Worm (Caenorhabditis elegans) whole organism, L1 larva: ENCODE measurements around the gene kxd-1.

Source experiments
- ama-1 ChIP-seq: fragments of 150-350 bp; optimal IDR thresholded peaks from 2 replicates; lab custom pipeline; 2014
- blmp-1 ChIP-seq: fragments of 150-350 bp; optimal IDR thresholded peaks from 2 replicates; lab custom pipeline; 2014; ENCODE audit warnings: missing biosample characterization, missing genetic modification characterization
- efl-1 ChIP-seq, 4 experiments: fragments of 150-350 bp; optimal IDR thresholded peaks in 3 of 4; peaks in 1 of 4; 1 replicate in 1 of 4; 2 replicates in 3 of 4; lab custom pipeline; 2014; ENCODE audit warnings: missing biosample characterization in 2 of 4, missing genetic modification characterization in 2 of 4, missing genetic modification reagents in 2 of 4
- egl-13 ChIP-seq: sonication (generic microtip); optimal IDR thresholded peaks from 2 replicates; lab custom pipeline; 2016; ENCODE audit warnings: missing genotype, missing genetic modification reagents, missing genetic modification characterization, missing compliant biosample characterization
- egl-27 ChIP-seq, 2 experiments: fragments of 150-350 bp in 1 of 2; sonication (generic microtip); optimal IDR thresholded peaks; 3 replicates each; lab custom pipeline; 2017 to 2018; ENCODE audit warnings: missing biosample characterization in 2 of 2, missing genetic modification characterization in 2 of 2, missing genetic modification reagents in 2 of 2
- elt-2 ChIP-seq: sonication (generic microtip); optimal IDR thresholded peaks from 2 replicates; lab custom pipeline; 2016; ENCODE audit warnings: missing genetic modification characterization, mild to moderate bottlenecking, inconsistent platforms, missing compliant biosample characterization, missing genetic modification reagents
- elt-3 ChIP-seq, 6 experiments: fragments of 150-350 bp in 1 of 6; sonication (generic microtip); optimal IDR thresholded peaks; 2 replicates each; lab custom pipeline; 2017 to 2018; ENCODE audit warnings: missing biosample characterization in 6 of 6, missing genetic modification characterization in 6 of 6, inconsistent platforms in 1 of 6
- ets-5 ChIP-seq: fragments of 200-800 bp; sonication (Bioruptor generic); IDR thresholded peaks from 2 replicates; pipeline ENCODE4 v1.3.6; 2022; ENCODE audit warnings: missing genetic modification characterization, missing compliant biosample characterization
- fkh-10 ChIP-seq: sonication (generic microtip); optimal IDR thresholded peaks from 2 replicates; lab custom pipeline; 2017; ENCODE audit warnings: missing biosample characterization, missing genetic modification reagents, missing genetic modification characterization
- grh-1 ChIP-seq: fragments of 200-800 bp; sonication (Bioruptor generic); IDR thresholded peaks from 2 replicates; pipeline ENCODE4 v1.3.6; 2022; ENCODE audit warnings: missing genetic modification reagents, missing genetic modification characterization, missing compliant biosample characterization
- hlh-4 ChIP-seq: sonication (generic microtip); optimal IDR thresholded peaks from 2 replicates; lab custom pipeline; 2016; ENCODE audit warnings: mild to moderate bottlenecking, missing genetic modification characterization, missing compliant biosample characterization
- isw-1 ChIP-seq: fragments of 200-800 bp; sonication (Bioruptor generic); IDR thresholded peaks from 2 replicates; pipeline ENCODE4 v1.3.6; 2022; ENCODE audit warnings: missing genetic modification characterization, missing compliant biosample characterization
- lin-35 ChIP-seq, 2 experiments: fragments of 150-350 bp; optimal IDR thresholded peaks; 2 replicates each; lab custom pipeline; 2014; ENCODE audit warnings: missing biosample characterization in 2 of 2, missing genetic modification characterization in 2 of 2, missing genetic modification reagents in 2 of 2
- lin-39 ChIP-seq: fragments of 150-350 bp; optimal IDR thresholded peaks from 2 replicates; lab custom pipeline; 2014; ENCODE audit warnings: missing biosample characterization, missing genetic modification reagents, missing genetic modification characterization
- mab-9 ChIP-seq: fragments of 200-800 bp; sonication (Bioruptor generic); IDR thresholded peaks from 2 replicates; pipeline ENCODE4 v1.3.6; 2022; ENCODE audit warnings: missing genetic modification reagents, missing genetic modification characterization, missing compliant biosample characterization
- mdl-1 ChIP-seq, 2 experiments: fragments of 150-350 bp; optimal IDR thresholded peaks; 2 replicates each; lab custom pipeline; 2014 to 2017; ENCODE audit warnings: missing biosample characterization in 2 of 2, missing genetic modification characterization in 2 of 2, inconsistent platforms in 1 of 2
- nhr-237 ChIP-seq: fragments of 150-350 bp; optimal IDR thresholded peaks from 2 replicates; lab custom pipeline; 2014; ENCODE audit warnings: missing biosample characterization, missing genetic modification characterization
- nhr-47 ChIP-seq: sonication (generic microtip); optimal IDR thresholded peaks from 2 replicates; lab custom pipeline; 2016; ENCODE audit warnings: mild to moderate bottlenecking, missing genetic modification characterization, moderate library complexity, missing compliant biosample characterization
- nhr-71 ChIP-seq: sonication (generic microtip); optimal IDR thresholded peaks from 2 replicates; lab custom pipeline; 2016; ENCODE audit warnings: mild to moderate bottlenecking, missing genetic modification characterization, moderate library complexity, missing compliant biosample characterization
- nhr-85 ChIP-seq: sonication (generic microtip); peaks from one replicate; lab custom pipeline; 2016; ENCODE audit warnings: missing genetic modification characterization, inconsistent platforms, missing compliant biosample characterization
- skn-1 ChIP-seq: fragments of 150-350 bp; optimal IDR thresholded peaks from 2 replicates; lab custom pipeline; 2014; ENCODE audit warnings: missing biosample characterization, missing genetic modification characterization
- snpc-4 ChIP-seq: fragments of 150-350 bp; optimal IDR thresholded peaks from 2 replicates; lab custom pipeline; 2014; ENCODE audit warnings: missing biosample characterization, missing genetic modification characterization
- sox-4 ChIP-seq: sonication (generic microtip); optimal IDR thresholded peaks from 2 replicates; lab custom pipeline; 2016; ENCODE audit warnings: missing genetic modification characterization, missing compliant biosample characterization
- sup-37 ChIP-seq: fragments of 200-800 bp; sonication (Bioruptor generic); optimal IDR thresholded peaks from 2 replicates; lab custom pipeline; 2018; ENCODE audit warnings: mild to moderate bottlenecking, missing genetic modification characterization, missing compliant biosample characterization
- tlp-1 ChIP-seq: fragments of 150-350 bp; optimal IDR thresholded peaks from 2 replicates; lab custom pipeline; 2014; ENCODE audit warnings: missing biosample characterization, missing genetic modification characterization
- unc-62 ChIP-seq: fragments of 150-350 bp; optimal IDR thresholded peaks from 2 replicates; lab custom pipeline; 2014; ENCODE audit warnings: missing biosample characterization, missing genetic modification reagents, missing genetic modification characterization
- unc-98 ChIP-seq: fragments of 200-800 bp; sonication (Bioruptor generic); IDR thresholded peaks from 2 replicates; pipeline ENCODE4 v1.3.6; 2022; ENCODE audit warnings: missing genetic modification characterization, missing compliant biosample characterization
- vab-15 ChIP-seq: sonication (generic microtip); optimal IDR thresholded peaks from 2 replicates; lab custom pipeline; 2017; ENCODE audit warnings: missing genotype, mild to moderate bottlenecking, missing genetic modification characterization, missing compliant biosample characterization
- xbp-1 ChIP-seq: sonication (generic microtip); optimal IDR thresholded peaks from 2 replicates; lab custom pipeline; 2016; ENCODE audit warnings: missing genetic modification characterization, missing compliant biosample characterization
- zag-1 ChIP-seq: fragments of 150-350 bp; optimal IDR thresholded peaks from 2 replicates; lab custom pipeline; 2014; ENCODE audit warnings: missing biosample characterization, missing genetic modification characterization
- zip-4 ChIP-seq: fragments of 200-800 bp; sonication (Bioruptor generic); optimal IDR thresholded peaks from 2 replicates; lab custom pipeline; 2018; ENCODE audit warnings: mild to moderate bottlenecking, missing genetic modification characterization, moderate library complexity, missing compliant biosample characterization
- ztf-4 ChIP-seq: fragments of 150-350 bp; optimal IDR thresholded peaks from 2 replicates; lab custom pipeline; 2014; ENCODE audit warnings: missing biosample characterization, missing genetic modification characterization

The kxd-1 gene

DNA sequence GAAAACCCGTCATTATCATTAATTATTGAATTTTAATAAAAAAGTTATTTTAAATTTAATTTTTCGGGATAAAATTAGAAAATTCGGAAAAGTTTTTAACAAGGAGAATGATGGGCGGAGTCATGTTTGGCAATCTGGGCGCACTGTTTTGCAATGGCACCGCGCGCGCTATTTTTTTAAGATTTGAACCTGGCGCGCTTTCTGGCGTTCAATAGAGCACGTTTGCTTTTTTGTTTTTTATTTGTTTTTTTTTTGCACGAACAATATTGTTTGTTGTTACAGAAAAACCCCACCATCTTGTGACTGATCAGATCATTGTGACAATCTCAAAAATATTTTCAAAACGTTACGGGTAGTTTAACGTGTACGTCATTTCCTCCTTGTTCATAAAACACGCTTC is 15.9 kb downstream of the kxd-1 start, which contains the start of gene hyls-1 (continued):
- TF ChIP-seq lin-35 (GFP tag; optimal IDR thresholded peaks at IDR 0.05; lab: Kevin White, UChicago) (peak; percentile 94 to 97), ztf-4 (tag; lab: Kevin White, UChicago) (peak; percentile 38), grh-1 (GFP tag; lab: Robert Waterston, UW) (peak; percentile 77), hlh-4 (tag; lab: Kevin White, UChicago) (no peak), egl-13 (tag; lab: Kevin White, UChicago) (peak; percentile 69), nhr-71 (tag; lab: Kevin White, UChicago) (peak; percentile 92), vab-15 (tag; lab: Kevin White, UChicago) (peak; percentile 2), zag-1 (tag; lab: Kevin White, UChicago) (no peak)
- TF ChIP-seq, all 84 proteins: peak for 55

- TF ChIP-seq mab-9 (GFP tag; lab: Robert Waterston, UW) (no peak), xbp-1 (tag; lab: Kevin White, UChicago) (no peak), unc-62 (GFP tag; lab: Kevin White, UChicago) (no peak)
Measured at ce11 chrV:7239471-7239870, 18.2 kb downstream of the kxd-1 start, which contains the start of gene C05C8.1. Gene C05C8.1 (plus strand): TSS chrV:7239771.

DNA sequence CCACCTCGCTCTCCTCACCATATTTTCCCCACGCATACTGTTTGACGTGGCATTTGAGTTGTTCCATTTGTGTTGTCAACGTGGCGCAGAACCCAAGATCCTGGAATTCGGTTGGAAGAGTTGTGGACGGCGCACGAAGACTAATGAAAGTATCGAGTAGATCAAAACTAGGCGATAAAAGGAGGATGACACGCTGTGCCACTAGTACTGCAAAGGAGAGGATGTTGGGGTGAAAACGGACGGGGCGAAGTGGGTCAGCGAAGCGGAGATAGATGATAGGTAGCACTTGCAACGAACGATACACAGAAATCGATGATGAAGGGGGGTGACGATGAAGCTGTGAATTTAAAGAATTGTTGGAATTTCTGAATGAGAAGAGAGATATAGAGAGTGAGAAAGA is 25.7 kb downstream of the kxd-1 start, which contains the start of gene C05C8.7:
TSS of gene C05C8.7 (minus strand) at position 100 of the 400 bp plus-strand sequence.
- TF ChIP-seq blmp-1: peak; percentile 92
- TF ChIP-seq ets-5: no peak

- TF ChIP-seq snpc-4 (no peak), elt-3 (tag; optimal IDR thresholded peaks at IDR 0.05; lab: Kevin White, UChicago) (peak in 1 of 6 experiments; percentile 48), nhr-85 (tag; lab: Kevin White, UChicago) (peak; percentile 58), efl-1 (optimal IDR thresholded peaks at IDR 0.05; lab: Kevin White, UChicago) (no peak), efl-1 (GFP tag; optimal IDR thresholded peaks at IDR 0.05 in 1 of 2; lab: Kevin White, UChicago) (no peak)
Measured at ce11 chrV:7248227-7248953, 27.1 kb downstream of the kxd-1 start.

ce11 chrV:7255095-7255494 is 33.8 kb downstream of the kxd-1 start, which contains the start of gene C05C8.8:
Gene C05C8.8 (minus strand): TSS chrV:7255195.
- TF ChIP-seq ama-1 (no peak), fkh-10 (GFP tag; lab: Kevin White, UChicago) (no peak), isw-1 (GFP tag; lab: Robert Waterston, UW) (no peak), sox-4 (no peak), sup-37 (GFP tag; lab: Kevin White, UChicago) (no peak), zip-4 (GFP tag; lab: Kevin White, UChicago) (no peak), skn-1 (tag; lab: Kevin White, UChicago) (no peak), lin-39 (tag; lab: Kevin White, UChicago) (no peak), tlp-1 (tag; lab: Kevin White, UChicago) (no peak), unc-98 (GFP tag; lab: Robert Waterston, UW) (no peak), mdl-1 (tag; optimal IDR thresholded peaks at IDR 0.05; lab: Kevin White, UChicago) (no peak), elt-2 (tag; lab: Kevin White, UChicago) (no peak), nhr-47 (tag; lab: Kevin White, UChicago) (no peak), egl-27 (tag; optimal IDR thresholded peaks at IDR 0.05; lab: Kevin White, UChicago) (no peak), vab-15 (tag; lab: Kevin White, UChicago) (no peak), nhr-237 (tag; lab: Kevin White, UChicago) (no peak)
- TF ChIP-seq, all 84 proteins: peak for 0
